Fruit fly (Drosophila melanogaster) whole organism, prepupa: ENCODE measurements around the gene CG42591.
A peak's percentile ranks its signal among the peaks of the same experiment; 100 is the strongest.

Experiments
- CG10631 ChIP-seq: fragments of 200-800 bp; sonication (Bioruptor generic); optimal IDR thresholded peaks from 2 replicates; lab custom pipeline; 2016; ENCODE audit warnings: missing biosample characterization, missing genetic modification characterization
- CG10669 ChIP-seq: fragments of 200-800 bp; sonication (Bioruptor generic); optimal IDR thresholded peaks from 3 replicates; lab custom pipeline; 2018; ENCODE audit warnings: missing biosample characterization, mild to moderate bottlenecking, missing genetic modification characterization, moderate library complexity
- CG11294 ChIP-seq: fragments of 200-800 bp; sonication (Bioruptor generic); IDR thresholded peaks from 2 replicates; pipeline ENCODE4 v1.3.6; 2022; ENCODE audit warnings: missing biosample characterization, missing genetic modification characterization
- CG11762 ChIP-seq: fragments of 200-800 bp; sonication (Bioruptor generic); optimal IDR thresholded peaks from 3 replicates; lab custom pipeline; 2016; ENCODE audit warnings: missing biosample characterization, missing genetic modification characterization; ENCODE audit not compliant: insufficient read depth
- CG11902 ChIP-seq: fragments of 200-800 bp; sonication (Bioruptor generic); optimal IDR thresholded peaks from 3 replicates; lab custom pipeline; 2016; ENCODE audit warnings: missing biosample characterization, missing genetic modification characterization
- CG15336 ChIP-seq: fragments of 200-800 bp; sonication (Bioruptor generic); IDR thresholded peaks from 2 replicates; pipeline ENCODE4 v1.3.6; 2022; ENCODE audit warnings: missing biosample characterization, missing genetic modification characterization
- CG1621 ChIP-seq: fragments of 200-800 bp; sonication (Bioruptor generic); optimal IDR thresholded peaks from 3 replicates; lab custom pipeline; 2018; ENCODE audit warnings: missing biosample characterization, mild to moderate bottlenecking, missing genetic modification characterization
- CG3032 ChIP-seq: fragments of 200-800 bp; optimal IDR thresholded peaks from 2 replicates; lab custom pipeline; 2019; ENCODE audit warnings: missing biosample characterization, mild to moderate bottlenecking, missing genetic modification characterization, moderate library complexity
- CG31627 ChIP-seq: fragments of 200-800 bp; sonication (Bioruptor generic); optimal IDR thresholded peaks from 3 replicates; lab custom pipeline; 2016; ENCODE audit warnings: missing biosample characterization, missing genetic modification characterization
- CG32006 ChIP-seq: fragments of 200-800 bp; sonication (Bioruptor generic); optimal IDR thresholded peaks from 3 replicates; lab custom pipeline; 2017; ENCODE audit warnings: missing biosample characterization, mild to moderate bottlenecking, missing genetic modification characterization
- CG34406 ChIP-seq: fragments of 200-800 bp; sonication (Bioruptor generic); optimal IDR thresholded peaks from 3 replicates; lab custom pipeline; 2016; ENCODE audit warnings: missing biosample characterization, missing genetic modification characterization
- CG3919 ChIP-seq: fragments of 200-800 bp; sonication (Bioruptor generic); optimal IDR thresholded peaks from 3 replicates; lab custom pipeline; 2016; ENCODE audit warnings: missing biosample characterization, missing genetic modification characterization
- CG6163 ChIP-seq: fragments of 200-800 bp; sonication (Bioruptor generic); IDR thresholded peaks from 3 replicates; pipeline ENCODE4 v1.3.6; 2022; ENCODE audit warnings: missing biosample characterization, missing genetic modification characterization
- CG6276 ChIP-seq: fragments of 200-800 bp; sonication (Bioruptor generic); optimal IDR thresholded peaks from 2 replicates; lab custom pipeline; 2017; ENCODE audit warnings: missing biosample characterization, mild to moderate bottlenecking, missing genetic modification characterization
- CG6808 ChIP-seq: fragments of 200-800 bp; sonication (Bioruptor generic); optimal IDR thresholded peaks from 3 replicates; lab custom pipeline; 2017; ENCODE audit warnings: missing biosample characterization, missing genetic modification characterization, mild to moderate bottlenecking, moderate library complexity, missing genetic modification reagents
- CG7368 ChIP-seq: fragments of 200-800 bp; sonication (Bioruptor generic); optimal IDR thresholded peaks from 3 replicates; lab custom pipeline; 2016; ENCODE audit warnings: missing biosample characterization, missing genetic modification characterization
- CG8119 ChIP-seq: fragments of 200-800 bp; sonication (Bioruptor generic); IDR thresholded peaks from 3 replicates; pipeline ENCODE4 v1.3.6; 2022; ENCODE audit warnings: missing biosample characterization, missing genetic modification characterization
- CG8319 ChIP-seq: fragments of 200-800 bp; sonication (Bioruptor generic); optimal IDR thresholded peaks from 3 replicates; lab custom pipeline; 2016; ENCODE audit warnings: missing biosample characterization, missing genetic modification characterization
- CG8632 ChIP-seq: fragments of 200-800 bp; sonication (Bioruptor generic); optimal IDR thresholded peaks from 3 replicates; lab custom pipeline; 2016; ENCODE audit warnings: missing biosample characterization, missing genetic modification characterization
- CG9139 ChIP-seq: fragments of 200-800 bp; sonication (Bioruptor generic); optimal IDR thresholded peaks from 3 replicates; lab custom pipeline; 2017; ENCODE audit warnings: missing biosample characterization, mild to moderate bottlenecking, missing genetic modification characterization
- Eip78C ChIP-seq: fragments of 200-800 bp; sonication (Bioruptor generic); peaks from one replicate; lab custom pipeline; 2016; ENCODE audit warnings: missing biosample characterization, missing genetic modification characterization
- Eip93F ChIP-seq: fragments of 200-800 bp; sonication (Bioruptor generic); optimal IDR thresholded peaks from 2 replicates; lab custom pipeline; 2016; ENCODE audit warnings: missing biosample characterization, mild to moderate bottlenecking, missing genetic modification characterization
- Ets21C ChIP-seq: fragments of 200-800 bp; sonication (Bioruptor generic); optimal IDR thresholded peaks from 3 replicates; lab custom pipeline; 2016; ENCODE audit warnings: missing biosample characterization, missing genetic modification characterization
- Ets96B ChIP-seq: fragments of 200-800 bp; optimal IDR thresholded peaks from 2 replicates; lab custom pipeline; 2019; ENCODE audit warnings: missing biosample characterization, mild to moderate bottlenecking, missing genetic modification characterization, moderate library complexity
- Gug ChIP-seq: fragments of 200-800 bp; sonication (Bioruptor generic); IDR thresholded peaks from 2 replicates; pipeline ENCODE4 v1.3.6; 2022; ENCODE audit warnings: missing biosample characterization, missing genetic modification characterization
- Hr38 ChIP-seq: sonication (Bioruptor generic); optimal IDR thresholded peaks from 2 replicates; lab custom pipeline; 2016; ENCODE audit warnings: missing biosample characterization, missing genetic modification characterization
- Hr39 ChIP-seq: fragments of 200-800 bp; sonication (Bioruptor generic); optimal IDR thresholded peaks from 2 replicates; lab custom pipeline; 2016; ENCODE audit warnings: missing biosample characterization, missing genetic modification characterization
- Lpt ChIP-seq: fragments of 200-800 bp; sonication (Bioruptor generic); optimal IDR thresholded peaks from 3 replicates; lab custom pipeline; 2016; ENCODE audit warnings: missing biosample characterization, missing genetic modification characterization
- Met ChIP-seq: fragments of 200-800 bp; sonication (Bioruptor generic); optimal IDR thresholded peaks from 3 replicates; lab custom pipeline; 2016; ENCODE audit warnings: missing biosample characterization, missing genetic modification characterization
- OdsH ChIP-seq: fragments of 200-800 bp; sonication (Bioruptor generic); optimal IDR thresholded peaks from 3 replicates; lab custom pipeline; 2016; ENCODE audit warnings: missing biosample characterization, missing genetic modification characterization
- Sox102F ChIP-seq: fragments of 200-800 bp; sonication (Bioruptor generic); optimal IDR thresholded peaks from 2 replicates; lab custom pipeline; 2016; ENCODE audit warnings: missing biosample characterization, mild to moderate bottlenecking, missing genetic modification characterization
- Sox15 ChIP-seq: fragments of 200-800 bp; sonication (Bioruptor generic); optimal IDR thresholded peaks from 3 replicates; lab custom pipeline; 2016; ENCODE audit warnings: missing biosample characterization, missing genetic modification characterization
- achi ChIP-seq: fragments of 200-800 bp; sonication (Bioruptor generic); optimal IDR thresholded peaks from 3 replicates; lab custom pipeline; 2016; ENCODE audit warnings: missing biosample characterization, missing genetic modification characterization
- acj6 ChIP-seq: fragments of 200-800 bp; sonication (Bioruptor generic); optimal IDR thresholded peaks from 3 replicates; lab custom pipeline; 2016; ENCODE audit warnings: missing biosample characterization, missing genetic modification characterization
- dac ChIP-seq: fragments of 200-800 bp; sonication (Bioruptor generic); optimal IDR thresholded peaks from 2 replicates; lab custom pipeline; 2017; ENCODE audit warnings: missing biosample characterization, mild to moderate bottlenecking, missing genetic modification characterization
- esn ChIP-seq: fragments of 200-800 bp; sonication (Bioruptor generic); optimal IDR thresholded peaks from 2 replicates; lab custom pipeline; 2016; ENCODE audit warnings: missing biosample characterization, mild to moderate bottlenecking, missing genetic modification characterization, moderate library complexity
- fd85E ChIP-seq: fragments of 200-800 bp; sonication (Bioruptor generic); optimal IDR thresholded peaks from 3 replicates; lab custom pipeline; 2016; ENCODE audit warnings: missing biosample characterization, missing genetic modification characterization
- fkh ChIP-seq: fragments of 200-800 bp; sonication (Bioruptor generic); optimal IDR thresholded peaks from 3 replicates; lab custom pipeline; 2017; ENCODE audit warnings: missing biosample characterization, mild to moderate bottlenecking, missing genetic modification characterization, moderate library complexity
- net ChIP-seq: fragments of 200-800 bp; sonication (Bioruptor generic); optimal IDR thresholded peaks from 3 replicates; lab custom pipeline; 2016; ENCODE audit warnings: missing biosample characterization, missing genetic modification characterization
- pdm3 ChIP-seq: fragments of 200-800 bp; sonication (Bioruptor generic); optimal IDR thresholded peaks from 3 replicates; lab custom pipeline; 2016; ENCODE audit warnings: missing biosample characterization, missing genetic modification characterization
- salr ChIP-seq, 2 experiments: fragments of 200-800 bp; sonication (Bioruptor generic); optimal IDR thresholded peaks; 3 replicates each; lab custom pipeline; 2016 to 2018; ENCODE audit warnings: missing biosample characterization in 2 of 2, missing genetic modification characterization in 2 of 2, mild to moderate bottlenecking in 1 of 2
- spab ChIP-seq: fragments of 200-800 bp; sonication (Bioruptor generic); optimal IDR thresholded peaks from 2 replicates; lab custom pipeline; 2017; ENCODE audit warnings: missing biosample characterization, mild to moderate bottlenecking, missing genetic modification characterization, missing genetic modification reagents
- ss ChIP-seq, 2 experiments: fragments of 200-800 bp; sonication (Bioruptor generic); optimal IDR thresholded peaks; 2 replicates in 1 of 2; 3 replicates in 1 of 2; lab custom pipeline; 2017 to 2018; ENCODE audit warnings: mild to moderate bottlenecking in 2 of 2, missing biosample characterization in 2 of 2, missing genetic modification characterization in 2 of 2, moderate library complexity in 1 of 2
- svp ChIP-seq: fragments of 200-800 bp; sonication (Bioruptor generic); peaks from one replicate; lab custom pipeline; 2016; ENCODE audit warnings: missing biosample characterization, missing genetic modification characterization
- topi ChIP-seq: fragments of 200-800 bp; sonication (Bioruptor generic); optimal IDR thresholded peaks from 3 replicates; lab custom pipeline; 2016; ENCODE audit warnings: missing biosample characterization, missing genetic modification characterization
- vri ChIP-seq: fragments of 200-800 bp; sonication (Bioruptor generic); optimal IDR thresholded peaks from 3 replicates; lab custom pipeline; 2016; ENCODE audit warnings: missing biosample characterization, mild to moderate bottlenecking, missing genetic modification characterization

Gene CG42591

dm6 chr3L:8091650-8092068, 21.9 kb upstream of the CG42591 start, which contains the start of gene CG7565 (continued):
- TF ChIP-seq Gug (GFP tag; lab: Robert Waterston, UW), result no peak
- no peak for TF ChIP-seq Hr38 (GFP tag; lab: Kevin White, UChicago)
- TF ChIP-seq CG11762 (GFP tag; lab: Kevin White, UChicago), result no peak
- peak; percentile 33; the same call in 1 of the 3 replicates for TF ChIP-seq CG8119
- TF ChIP-seq Met (GFP tag; lab: Kevin White, UChicago), result peak; percentile 26
- no peak for TF ChIP-seq CG34406 (GFP tag; lab: Kevin White, UChicago)
- no peak for TF ChIP-seq spab (GFP tag; lab: Kevin White, UChicago)
- TF ChIP-seq Ets96B (tag; lab: Kevin White, UChicago), result no peak
- TF ChIP-seq ss (GFP tag; optimal IDR thresholded peaks at IDR 0.05; lab: Kevin White, UChicago), result peak in 1 of 2 experiments; percentile 1
- TF ChIP-seq acj6 (GFP tag; lab: Kevin White, UChicago), result no peak
- TF ChIP-seq net (GFP tag; lab: Kevin White, UChicago), result peak; percentile 50
- no peak for TF ChIP-seq dac (GFP tag; lab: Kevin White, UChicago)
- no peak for TF ChIP-seq Hr39 (GFP tag; lab: Kevin White, UChicago)
- TF ChIP-seq CG10631 (GFP tag; lab: Kevin White, UChicago), result no peak
- no peak for TF ChIP-seq CG6808 (GFP tag; lab: Kevin White, UChicago)
- no peak for TF ChIP-seq fd85E (GFP tag; lab: Kevin White, UChicago)
- TF ChIP-seq CG6163 (GFP tag; lab: Robert Waterston, UW), result no peak
- TF ChIP-seq CG8319 (GFP tag; lab: Kevin White, UChicago), result peak; percentile 7
- peak; percentile 9 for TF ChIP-seq CG31627
- peak; percentile 8 for TF ChIP-seq CG10669
- TF ChIP-seq CG6276, result no peak
- no peak for TF ChIP-seq salr (GFP tag; optimal IDR thresholded peaks at IDR 0.05; lab: Kevin White, UChicago)
- no peak for TF ChIP-seq CG3032
- no peak for TF ChIP-seq CG7368 (GFP tag; lab: Kevin White, UChicago)
- no peak for TF ChIP-seq CG9139 (GFP tag; lab: Kevin White, UChicago)
- TF ChIP-seq Ets21C (GFP tag; lab: Kevin White, UChicago), result no peak
- 0 out of 2 replicates have a peak, but pooled peaks have one; percentile 27 for TF ChIP-seq CG15336 (GFP tag; lab: Robert Waterston, UW)
- peak; percentile 44 for TF ChIP-seq CG3919 (GFP tag; lab: Kevin White, UChicago)
- TF ChIP-seq, all 60 proteins: peak for 20

dm6 chr3L:8086218-8086617, 16.5 kb upstream of the CG42591 start:
- TF ChIP-seq CG8319 (GFP tag; lab: Kevin White, UChicago), result no peak
- no peak for TF ChIP-seq CG3919 (GFP tag; lab: Kevin White, UChicago)
- no peak for TF ChIP-seq CG9139 (GFP tag; lab: Kevin White, UChicago)
- no peak for TF ChIP-seq CG6808 (GFP tag; lab: Kevin White, UChicago)
- TF ChIP-seq Sox15 (GFP tag; lab: Kevin White, UChicago), result no peak
- TF ChIP-seq CG11762 (GFP tag; lab: Kevin White, UChicago), result no peak
- no peak for TF ChIP-seq salr (GFP tag; optimal IDR thresholded peaks at IDR 0.05; lab: Kevin White, UChicago)

- TF ChIP-seq esn (GFP tag; lab: Kevin White, UChicago) (peak; percentile 58), Sox102F (GFP tag; lab: Kevin White, UChicago) (peak; percentile 85), OdsH (GFP tag; lab: Kevin White, UChicago) (peak; percentile 8), CG9139 (GFP tag; lab: Kevin White, UChicago) (no peak), CG8119 (peak; percentile 49; the same call in 1 of the 3 replicates), Lpt (GFP tag; lab: Kevin White, UChicago) (no peak), CG6808 (GFP tag; lab: Kevin White, UChicago) (no peak), CG1621 (tag; lab: Kevin White, UChicago) (peak; percentile 16), svp (no peak), Eip78C (GFP tag; lab: Kevin White, UChicago) (peak; percentile 84), salr (GFP tag; optimal IDR thresholded peaks at IDR 0.05; lab: Kevin White, UChicago) (peak; percentile 32 to 35), CG6163 (GFP tag; lab: Robert Waterston, UW) (peak; percentile 74; the same call in 2 of the 3 replicates), CG11294 (GFP tag; lab: Robert Waterston, UW) (no peak), Met (GFP tag; lab: Kevin White, UChicago) (peak; percentile 59), topi (GFP tag; lab: Kevin White, UChicago) (peak; percentile 50), CG8632 (GFP tag; lab: Kevin White, UChicago) (peak; percentile 28), ss (GFP tag; optimal IDR thresholded peaks at IDR 0.05; lab: Kevin White, UChicago) (peak in 1 of 2 experiments; percentile 58), vri (GFP tag; lab: Kevin White, UChicago) (peak; percentile 88), pdm3 (peak; percentile 46), CG32006 (GFP tag; lab: Kevin White, UChicago) (no peak), achi (GFP tag; lab: Kevin White, UChicago) (peak; percentile 32), CG15336 (GFP tag; lab: Robert Waterston, UW) (no peak; the same call in 1 of the 2 replicates), CG6276 (no peak), CG11902 (GFP tag; lab: Kevin White, UChicago) (no peak), Eip93F (GFP tag; lab: Kevin White, UChicago) (peak; percentile 45), fkh (GFP tag; lab: Kevin White, UChicago) (peak; percentile 88)
These were observed 12.1 kb upstream of the CG42591 start for dm6 chr3L:8081822-8082221.
